Fruit fly (Drosophila melanogaster): Measurements from ENCODE around the gene Fancm.
A peak's percentile ranks its signal among the peaks of the same experiment; 100 is the strongest.

The Fancm gene

DNA sequence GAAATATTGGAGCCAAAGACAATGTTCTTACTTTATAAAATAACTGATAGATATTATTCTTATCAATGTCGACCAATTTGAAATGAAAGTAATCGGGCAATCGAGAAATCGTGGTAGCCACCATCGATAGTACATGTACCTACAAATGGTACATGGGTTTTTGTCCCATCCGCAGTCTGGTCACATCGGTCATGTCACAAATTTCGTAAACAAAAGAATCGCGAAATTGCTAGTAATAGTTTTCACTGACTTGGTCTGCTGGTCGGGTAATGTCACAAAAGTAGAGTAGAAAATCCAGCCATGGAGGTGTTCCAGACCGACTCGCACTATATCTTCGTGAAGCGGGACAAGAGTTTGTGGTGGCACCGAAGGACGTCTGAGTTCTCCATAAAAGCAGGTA, 38.6 kb downstream of the Fancm start, which contains the start of gene sp3 (continued):
- TF ChIP-seq Dp (GFP tag; optimal IDR thresholded peaks at IDR 0.05) (peak; percentile 69), CG14860 (GFP tag; IDR thresholded peaks at IDR 0.05; ENCODE audit: partially characterized antibody) (peak; percentile 75), Taf1 (GFP tag; IDR thresholded peaks at IDR 0.05) (no peak), MBD-R2 (GFP tag; IDR thresholded peaks at IDR 0.05) (peak; percentile 62), CG7357 (GFP tag; IDR thresholded peaks at IDR 0.05) (no peak), Xbp1 (GFP tag; optimal IDR thresholded peaks at IDR 0.05) (no peak), CG16813 (GFP tag; IDR thresholded peaks at IDR 0.05; ENCODE audit: partially characterized antibody) (peak; percentile 74), amos (GFP tag; IDR thresholded peaks at IDR 0.05; ENCODE audit: partially characterized antibody) (peak; percentile 80), CG9797 (GFP tag; optimal IDR thresholded peaks at IDR 0.05) (peak; percentile 68), CG4617 (GFP tag; optimal IDR thresholded peaks at IDR 0.05; ENCODE audit: borderline replicate concordance) (peak; percentile 76), CG8290 (GFP tag; optimal IDR thresholded peaks at IDR 0.05) (no peak), CG8290 (tag; optimal IDR thresholded peaks at IDR 0.05) (peak in 1 of 2 experiments; percentile 35), CG10267 (tag; optimal IDR thresholded peaks at IDR 0.05) (no peak), hth (optimal IDR thresholded peaks at IDR 0.05) (no peak), mirr (GFP tag; optimal IDR thresholded peaks at IDR 0.05) (peak; percentile 31), p53 (GFP tag; optimal IDR thresholded peaks at IDR 0.05) (no peak), CG13287 (GFP tag; IDR thresholded peaks at IDR 0.05; ENCODE audit: partially characterized antibody) (peak; percentile 81), bbx (GFP tag; IDR thresholded peaks at IDR 0.05; ENCODE audit: partially characterized antibody) (peak; percentile 72), D (optimal IDR thresholded peaks at IDR 0.05) (peak; percentile 28), D (GFP tag; optimal IDR thresholded peaks at IDR 0.05) (no peak), CG13624 (GFP tag; optimal IDR thresholded peaks at IDR 0.05) (no peak), sna (GFP tag; IDR thresholded peaks at IDR 0.05; ENCODE audit: partially characterized antibody) (peak; percentile 75; the same call in 1 of the 2 replicates), BEAF-32 (GFP tag; optimal IDR thresholded peaks at IDR 0.05) (peak; percentile 75), ewg (GFP tag; optimal IDR thresholded peaks at IDR 0.05) (no peak), ttk (GFP tag; IDR thresholded peaks at IDR 0.05) (no peak), CG12391 (tag; optimal IDR thresholded peaks at IDR 0.05) (no peak), CG6791 (GFP tag; IDR thresholded peaks at IDR 0.05; ENCODE audit: partially characterized antibody) (peak; percentile 73), CG2129 (GFP tag; IDR thresholded peaks at IDR 0.05; ENCODE audit: partially characterized antibody) (peak; percentile 54), NfI (GFP tag; optimal IDR thresholded peaks at IDR 0.05) (no peak), phol (tag; optimal IDR thresholded peaks at IDR 0.05) (no peak), NC2β (GFP tag; optimal IDR thresholded peaks at IDR 0.05) (no peak), CG15269 (tag; optimal IDR thresholded peaks at IDR 0.05) (no peak), nerfin-2 (GFP tag; IDR thresholded peaks at IDR 0.05; ENCODE audit: partially characterized antibody) (peak; percentile 60), CG42726 (GFP tag; IDR thresholded peaks at IDR 0.05; ENCODE audit: partially characterized antibody) (peak; percentile 60), row (GFP tag; IDR thresholded peaks at IDR 0.05) (peak; percentile 5; the same call in 2 of the 3 replicates), Nf-YA (GFP tag; IDR thresholded peaks at IDR 0.05) (no peak), CG8089 (GFP tag; optimal IDR thresholded peaks at IDR 0.05) (no peak), ato (GFP tag; IDR thresholded peaks at IDR 0.05; ENCODE audit: partially characterized antibody) (peak; percentile 86), ash1 (GFP tag; optimal IDR thresholded peaks at IDR 0.05) (no peak), pzg (GFP tag; optimal IDR thresholded peaks at IDR 0.05) (peak; percentile 70), MESR4 (GFP tag; optimal IDR thresholded peaks at IDR 0.05) (peak; percentile 79), unc-4 (GFP tag; IDR thresholded peaks at IDR 0.05; ENCODE audit: partially characterized antibody) (peak; percentile 65), Hand (GFP tag; optimal IDR thresholded peaks at IDR 0.05) (no peak), sob (GFP tag; IDR thresholded peaks at IDR 0.05) (no peak), dm (GFP tag; optimal IDR thresholded peaks at IDR 0.05) (no peak)

Data from whole organism, embryonic.